Fruit fly (Drosophila melanogaster) whole organism, embryonic: ENCODE measurements around the gene vkg.
A peak's percentile ranks its signal among the peaks of the same experiment; 100 is the strongest.

Experiments used
- Adf1 ChIP-seq: fragments of 200-800 bp; sonication (Bioruptor generic); IDR thresholded peaks from 2 replicates; pipeline ENCODE4 v1.3.6; 2022; ENCODE audit warnings: missing biosample characterization, missing genetic modification characterization
- CG10274 ChIP-seq: fragments of 200-800 bp; sonication (Bioruptor generic); optimal IDR thresholded peaks from 3 replicates; lab custom pipeline; 2017; ENCODE audit warnings: missing biosample characterization, mild to moderate bottlenecking, missing genetic modification characterization
- CG10462 ChIP-seq: fragments of 200-800 bp; sonication (Bioruptor generic); optimal IDR thresholded peaks from 2 replicates; lab custom pipeline; 2016; ENCODE audit warnings: missing biosample characterization, missing genetic modification characterization
- CG10543 ChIP-seq: fragments of 200-800 bp; sonication (Bioruptor generic); optimal IDR thresholded peaks from 3 replicates; lab custom pipeline; 2017; ENCODE audit warnings: missing biosample characterization, mild to moderate bottlenecking, missing genetic modification characterization, moderate library complexity
- CG10565 ChIP-seq: fragments of 200-800 bp; sonication (Bioruptor generic); optimal IDR thresholded peaks from 3 replicates; lab custom pipeline; 2016; ENCODE audit warnings: missing biosample characterization, mild to moderate bottlenecking, missing genetic modification characterization
- CG11085 ChIP-seq: fragments of 200-800 bp; sonication (Bioruptor generic); IDR thresholded peaks from 2 replicates; pipeline ENCODE4 v1.3.6; 2022; ENCODE audit warnings: missing biosample characterization, missing genetic modification characterization
- CG11695 ChIP-seq: fragments of 200-800 bp; sonication (Bioruptor generic); IDR thresholded peaks from 3 replicates; pipeline ENCODE4 v1.3.6; 2022; ENCODE audit warnings: missing biosample characterization, missing genetic modification characterization
- CG1529 ChIP-seq: fragments of 200-800 bp; sonication (Bioruptor generic); optimal IDR thresholded peaks from 3 replicates; lab custom pipeline; 2018; ENCODE audit warnings: missing biosample characterization, missing genetic modification characterization
- CG17186 ChIP-seq: fragments of 200-800 bp; sonication (Bioruptor generic); optimal IDR thresholded peaks from 3 replicates; lab custom pipeline; 2017; ENCODE audit warnings: missing biosample characterization, missing genetic modification reagents, missing genetic modification characterization
- CG17385 ChIP-seq: fragments of 200-800 bp; sonication (Bioruptor generic); optimal IDR thresholded peaks from 3 replicates; lab custom pipeline; 2018; ENCODE audit warnings: missing biosample characterization, mild to moderate bottlenecking, missing genetic modification characterization
- CG2120 ChIP-seq: fragments of 200-800 bp; sonication (Bioruptor generic); optimal IDR thresholded peaks from 3 replicates; lab custom pipeline; 2016; ENCODE audit warnings: missing biosample characterization, missing genetic modification characterization
- CG2199 ChIP-seq: fragments of 200-800 bp; sonication (Bioruptor generic); IDR thresholded peaks from 3 replicates; pipeline ENCODE4 v1.3.6; 2022; ENCODE audit warnings: missing biosample characterization, missing genetic modification characterization
- CG31224 ChIP-seq: fragments of 200-800 bp; sonication (Bioruptor generic); IDR thresholded peaks from 2 replicates; pipeline ENCODE4 v1.3.6; 2022; ENCODE audit warnings: missing biosample characterization, missing genetic modification characterization
- CG4328 ChIP-seq: fragments of 200-800 bp; sonication (Bioruptor generic); optimal IDR thresholded peaks from 3 replicates; lab custom pipeline; 2017; ENCODE audit warnings: missing biosample characterization, missing genetic modification reagents, missing genetic modification characterization
- CG7928 ChIP-seq: fragments of 200-800 bp; sonication (Bioruptor generic); optimal IDR thresholded peaks from 2 replicates; lab custom pipeline; 2017; ENCODE audit warnings: missing biosample characterization, mild to moderate bottlenecking, missing genetic modification characterization
- Deaf1 ChIP-seq: fragments of 200-800 bp; optimal IDR thresholded peaks from 3 replicates; lab custom pipeline; 2019; ENCODE audit warnings: missing biosample characterization, mild to moderate bottlenecking, missing genetic modification characterization, moderate library complexity
- Dfd ChIP-seq, 2 experiments: fragments of >200 bp; optimal IDR thresholded peaks; 2 replicates each; lab custom pipeline; 2017; ENCODE audit warnings: missing biosample characterization in 2 of 2, missing genetic modification characterization in 2 of 2
- Eip74EF ChIP-seq, 2 experiments: fragments of 200-800 bp in 1 of 2; fragments of >200 bp in 1 of 2; sonication (Bioruptor generic) in 1 of 2; optimal IDR thresholded peaks; 2 replicates each; lab custom pipeline; 2017 to 2019; ENCODE audit warnings: missing biosample characterization in 2 of 2, missing genetic modification characterization in 2 of 2, mild to moderate bottlenecking in 1 of 2, moderate library complexity in 1 of 2
- Elba2 ChIP-seq: fragments of 200-800 bp; sonication (Bioruptor generic); optimal IDR thresholded peaks from 3 replicates; lab custom pipeline; 2016; ENCODE audit warnings: missing biosample characterization, missing genetic modification characterization
- Fer2 ChIP-seq: fragments of 200-800 bp; sonication (Bioruptor generic); optimal IDR thresholded peaks from 2 replicates; lab custom pipeline; 2018; ENCODE audit warnings: missing biosample characterization, mild to moderate bottlenecking, missing genetic modification characterization, moderate library complexity
- HLHmδ ChIP-seq: fragments of 200-800 bp; sonication (Bioruptor generic); optimal IDR thresholded peaks from 2 replicates; lab custom pipeline; 2018; ENCODE audit warnings: missing biosample characterization, mild to moderate bottlenecking, missing genetic modification characterization, moderate library complexity
- Hey ChIP-seq: fragments of 200-800 bp; sonication (Bioruptor generic); optimal IDR thresholded peaks from 3 replicates; lab custom pipeline; 2018; ENCODE audit warnings: missing biosample characterization, mild to moderate bottlenecking, missing genetic modification characterization
- Kr ChIP-seq: fragments of 200-800 bp; sonication (Bioruptor generic); optimal IDR thresholded peaks from 2 replicates; lab custom pipeline; 2017; ENCODE audit warnings: missing biosample characterization, mild to moderate bottlenecking, missing genetic modification characterization
- Max ChIP-seq: fragments of 200-800 bp; sonication (Bioruptor generic); optimal IDR thresholded peaks from 2 replicates; lab custom pipeline; 2016; ENCODE audit warnings: missing biosample characterization, mild to moderate bottlenecking, missing genetic modification characterization
- NC2β ChIP-seq: fragments of 200-800 bp; sonication (Bioruptor generic); optimal IDR thresholded peaks from 2 replicates; lab custom pipeline; 2016; ENCODE audit warnings: missing biosample characterization, missing genetic modification characterization
- Spps ChIP-seq: fragments of 200-800 bp; sonication (Bioruptor generic); optimal IDR thresholded peaks from 2 replicates; lab custom pipeline; 2018; ENCODE audit warnings: missing biosample characterization, mild to moderate bottlenecking, missing genetic modification characterization
- bbx ChIP-seq: fragments of 200-800 bp; sonication (Bioruptor generic); IDR thresholded peaks from 2 replicates; pipeline ENCODE4 v1.3.6; 2022; ENCODE audit warnings: missing biosample characterization, missing genetic modification characterization; ENCODE audit not compliant: partially characterized antibody
- bcd ChIP-seq: fragments of 200-800 bp; sonication (Bioruptor generic); optimal IDR thresholded peaks from 2 replicates; lab custom pipeline; 2017; ENCODE audit warnings: missing biosample characterization, mild to moderate bottlenecking, missing genetic modification characterization
- cad ChIP-seq: fragments of >200 bp; optimal IDR thresholded peaks from 2 replicates; lab custom pipeline; 2017; ENCODE audit warnings: missing biosample characterization, missing genetic modification characterization
- croc ChIP-seq: fragments of 200-800 bp; sonication (Bioruptor generic); conservative IDR thresholded peaks from 3 replicates; pipeline ENCODE4 v1.3.6; 2022; ENCODE audit warnings: missing biosample characterization, missing genetic modification characterization
- da ChIP-seq: fragments of 200-800 bp; sonication (Bioruptor generic); optimal IDR thresholded peaks from 2 replicates; lab custom pipeline; 2016; ENCODE audit warnings: missing biosample characterization, missing genetic modification characterization
- esg ChIP-seq: fragments of 200-800 bp; sonication (Bioruptor generic); conservative IDR thresholded peaks from 2 replicates; pipeline ENCODE4 v1.3.6; 2022; ENCODE audit warnings: missing biosample characterization, missing genetic modification characterization
- eve ChIP-seq, 2 experiments: fragments of >200 bp; optimal IDR thresholded peaks; 2 replicates each; lab custom pipeline; 2017; ENCODE audit warnings: missing biosample characterization in 2 of 2, missing genetic modification characterization in 2 of 2
- grn ChIP-seq: fragments of 200-800 bp; sonication (Bioruptor generic); optimal IDR thresholded peaks from 3 replicates; lab custom pipeline; 2017; ENCODE audit warnings: missing biosample characterization, missing genetic modification characterization
- gro ChIP-seq: fragments of 200-800 bp; sonication (Bioruptor generic); optimal IDR thresholded peaks from 2 replicates; lab custom pipeline; 2016; ENCODE audit warnings: missing biosample characterization, missing genetic modification characterization
- gsb ChIP-seq: fragments of 200-800 bp; sonication (Bioruptor generic); IDR thresholded peaks from 2 replicates; pipeline ENCODE4 v1.3.6; 2022; ENCODE audit warnings: missing biosample characterization, missing genetic modification characterization
- hkb ChIP-seq, 2 experiments: fragments of 200-800 bp in 1 of 2; fragments of >200 bp in 1 of 2; sonication (Bioruptor generic) in 1 of 2; IDR thresholded peaks in 1 of 2; optimal IDR thresholded peaks in 1 of 2; 2 replicates each; pipeline versions ENCODE4 v1.3.6 to Lab custom; 2017 to 2022; ENCODE audit warnings: missing biosample characterization in 1 of 2, missing genetic modification characterization in 1 of 2
- jing ChIP-seq: fragments of 200-800 bp; sonication (Bioruptor generic); optimal IDR thresholded peaks from 2 replicates; lab custom pipeline; 2018; ENCODE audit warnings: missing biosample characterization, mild to moderate bottlenecking, missing genetic modification characterization
- lab ChIP-seq: fragments of 200-800 bp; sonication (Bioruptor generic); optimal IDR thresholded peaks from 3 replicates; lab custom pipeline; 2017; ENCODE audit warnings: missing biosample characterization, missing genetic modification characterization, mild to moderate bottlenecking, moderate library complexity, missing genetic modification reagents
- lilli ChIP-seq: fragments of 200-800 bp; sonication (Bioruptor generic); optimal IDR thresholded peaks from 3 replicates; lab custom pipeline; 2016; ENCODE audit warnings: missing biosample characterization, missing genetic modification characterization
- nmo ChIP-seq: fragments of 200-800 bp; sonication (Bioruptor generic); optimal IDR thresholded peaks from 2 replicates; lab custom pipeline; 2018; ENCODE audit warnings: missing biosample characterization, mild to moderate bottlenecking, missing genetic modification characterization, moderate library complexity
- odd ChIP-seq: fragments of 200-800 bp; sonication (Bioruptor generic); optimal IDR thresholded peaks from 2 replicates; lab custom pipeline; 2017; ENCODE audit warnings: missing biosample characterization, mild to moderate bottlenecking, missing genetic modification characterization
- pzg ChIP-seq: fragments of 200-800 bp; sonication (Bioruptor generic); optimal IDR thresholded peaks from 3 replicates; lab custom pipeline; 2018; ENCODE audit warnings: missing biosample characterization, mild to moderate bottlenecking, missing genetic modification characterization, moderate library complexity
- row ChIP-seq: fragments of 200-800 bp; sonication (Bioruptor generic); IDR thresholded peaks from 3 replicates; pipeline ENCODE4 v1.3.6; 2022; ENCODE audit warnings: missing biosample characterization, missing genetic modification characterization
- scrt ChIP-seq: fragments of 200-800 bp; sonication (Bioruptor generic); optimal IDR thresholded peaks from 2 replicates; lab custom pipeline; 2018; ENCODE audit warnings: missing biosample characterization, mild to moderate bottlenecking, missing genetic modification characterization, moderate library complexity
- so ChIP-seq: fragments of 200-800 bp; sonication (Bioruptor generic); IDR thresholded peaks from 3 replicates; pipeline ENCODE4 v1.3.6; 2022; ENCODE audit warnings: missing biosample characterization, missing genetic modification characterization
- sqz ChIP-seq: fragments of 200-800 bp; sonication (Bioruptor generic); optimal IDR thresholded peaks from 3 replicates; lab custom pipeline; 2018; ENCODE audit warnings: missing biosample characterization, mild to moderate bottlenecking, missing genetic modification characterization
- stc ChIP-seq: fragments of 200-800 bp; sonication (Bioruptor generic); IDR thresholded peaks from 2 replicates; pipeline ENCODE4 v1.3.6; 2022; ENCODE audit warnings: missing biosample characterization, missing genetic modification characterization
- zf30C ChIP-seq: fragments of 200-800 bp; sonication (Bioruptor generic); optimal IDR thresholded peaks from 3 replicates; lab custom pipeline; 2018; ENCODE audit warnings: missing biosample characterization, mild to moderate bottlenecking, missing genetic modification characterization
- zfh2 ChIP-seq: fragments of 200-800 bp; sonication (Bioruptor generic); optimal IDR thresholded peaks from 2 replicates; lab custom pipeline; 2016; ENCODE audit warnings: missing biosample characterization, missing genetic modification characterization

vkg gene

dm6 chr2L:4973731-4974415 is 54.1 kb downstream of the vkg start, which contains the start of gene mRpL28 (continued):
- TF ChIP-seq stc (GFP tag; lab: Robert Waterston, UW): no peak
- TF ChIP-seq bcd: no peak
- TF ChIP-seq bbx: peak; percentile 56; the same call in 1 of the 2 replicates
- TF ChIP-seq CG2120 (GFP tag; lab: Kevin White, UChicago): peak; percentile 58
- no peak; the same call in 1 of the 2 replicates for TF ChIP-seq Adf1 (GFP tag; lab: Robert Waterston, UW)
- TF ChIP-seq CG10274 (GFP tag; lab: Kevin White, UChicago): no peak
- TF ChIP-seq CG31224 (GFP tag; lab: Robert Waterston, UW): no peak
- peak; percentile 10 for TF ChIP-seq CG17186
- TF ChIP-seq sqz: no peak
- no peak for TF ChIP-seq so (GFP tag; lab: Robert Waterston, UW)
- no peak for TF ChIP-seq lab (GFP tag; lab: Kevin White, UChicago)
- no peak for TF ChIP-seq Fer2 (tag; lab: Kevin White, UChicago)
- no peak for TF ChIP-seq da (GFP tag; lab: Kevin White, UChicago)
- no peak for TF ChIP-seq Spps (tag; lab: Kevin White, UChicago)
- TF ChIP-seq hkb (optimal IDR thresholded peaks at IDR 0.05; lab: Kevin White, UChicago): no peak
- TF ChIP-seq hkb (GFP tag; IDR thresholded peaks at IDR 0.05; lab: Robert Waterston, UW): no peak
- TF ChIP-seq eve (GFP tag; optimal IDR thresholded peaks at IDR 0.05; lab: Kevin White, UChicago): no peak
- TF ChIP-seq Dfd (GFP tag; optimal IDR thresholded peaks at IDR 0.05; lab: Kevin White, UChicago): no peak
- no peak for TF ChIP-seq zfh2 (GFP tag; lab: Kevin White, UChicago)
- TF ChIP-seq CG10462: no peak
- TF ChIP-seq esg: no peak
- no peak for TF ChIP-seq scrt (GFP tag; lab: Kevin White, UChicago)
- TF ChIP-seq odd (GFP tag; lab: Kevin White, UChicago): no peak
- peak; percentile 12 for TF ChIP-seq lilli (GFP tag; lab: Kevin White, UChicago)
- TF ChIP-seq grn (GFP tag; lab: Kevin White, UChicago): no peak
- TF ChIP-seq Hey: no peak
- no peak for TF ChIP-seq gsb (GFP tag; lab: Robert Waterston, UW)
- TF ChIP-seq row (GFP tag; lab: Robert Waterston, UW): peak; percentile 74
- TF ChIP-seq HLHmδ (GFP tag; lab: Kevin White, UChicago): no peak
- TF ChIP-seq CG7928: no peak
- TF ChIP-seq zf30C (GFP tag; lab: Kevin White, UChicago): no peak
- no peak for TF ChIP-seq CG2199 (GFP tag; lab: Robert Waterston, UW)
- TF ChIP-seq NC2β (GFP tag; lab: Kevin White, UChicago): no peak
- no peak for TF ChIP-seq CG11695
- TF ChIP-seq CG1529 (GFP tag; lab: Kevin White, UChicago): no peak
- peak; percentile 44 for TF ChIP-seq pzg (GFP tag; lab: Kevin White, UChicago)
- TF ChIP-seq gro (GFP tag; lab: Kevin White, UChicago): no peak
- peak; percentile 18 for TF ChIP-seq CG4328 (GFP tag; lab: Kevin White, UChicago)
- TF ChIP-seq CG17385 (GFP tag; lab: Kevin White, UChicago): peak; percentile 98
- TF ChIP-seq jing (GFP tag; lab: Kevin White, UChicago): no peak
- TF ChIP-seq CG10543: no peak
- no peak for TF ChIP-seq Elba2 (GFP tag; lab: Kevin White, UChicago)
- no peak for TF ChIP-seq Kr (GFP tag; lab: Kevin White, UChicago)
- TF ChIP-seq croc (GFP tag; lab: Robert Waterston, UW): no peak
- peak in 1 of 2 experiments; percentile 38 for TF ChIP-seq Eip74EF (GFP tag; optimal IDR thresholded peaks at IDR 0.05; lab: Kevin White, UChicago)
- TF ChIP-seq Max (GFP tag; lab: Kevin White, UChicago): no peak
- no peak for TF ChIP-seq CG11085 (GFP tag; lab: Robert Waterston, UW)
- TF ChIP-seq Deaf1 (tag; lab: Kevin White, UChicago): no peak
- TF ChIP-seq cad (GFP tag; lab: Kevin White, UChicago): no peak
- TF ChIP-seq nmo (GFP tag; lab: Kevin White, UChicago): peak; percentile 12
- no peak for TF ChIP-seq CG10565 (GFP tag; lab: Kevin White, UChicago)
